Fruit fly (Drosophila melanogaster) whole organism, embryonic: Measurements from ENCODE around the gene TpnC25D.
A peak's percentile ranks its signal among the peaks of the same experiment; 100 is the strongest.

Experiments
- ATbp ChIP-seq: fragments of 200-800 bp; sonication (Bioruptor generic); optimal IDR thresholded peaks from 2 replicates; lab custom pipeline; 2017; ENCODE audit warnings: missing biosample characterization, mild to moderate bottlenecking, missing genetic modification characterization, missing genetic modification reagents
- B-H1 ChIP-seq: fragments of 200-800 bp; sonication (Bioruptor generic); IDR thresholded peaks from 3 replicates; pipeline ENCODE4 v1.3.6; 2022; ENCODE audit warnings: missing biosample characterization, missing genetic modification characterization
- Blimp-1 ChIP-seq: fragments of 200-800 bp; sonication (Bioruptor generic); optimal IDR thresholded peaks from 3 replicates; lab custom pipeline; 2018; ENCODE audit warnings: missing biosample characterization, missing genetic modification characterization, mild to moderate bottlenecking, moderate library complexity, missing genetic modification reagents
- Bteb2 ChIP-seq: fragments of 200-800 bp; sonication (Bioruptor generic); optimal IDR thresholded peaks from 2 replicates; lab custom pipeline; 2016; ENCODE audit warnings: missing biosample characterization, missing genetic modification characterization
- CG10209 ChIP-seq: fragments of 200-800 bp; sonication (Bioruptor generic); optimal IDR thresholded peaks from 3 replicates; lab custom pipeline; 2017; ENCODE audit warnings: missing biosample characterization, mild to moderate bottlenecking, missing genetic modification characterization, missing genetic modification reagents
- CG10654 ChIP-seq: fragments of 200-800 bp; sonication (Bioruptor generic); optimal IDR thresholded peaks from 2 replicates; lab custom pipeline; 2016; ENCODE audit warnings: missing biosample characterization, missing genetic modification characterization
- CG11456 ChIP-seq: fragments of 200-800 bp; sonication (Bioruptor generic); IDR thresholded peaks from 3 replicates; pipeline ENCODE4 v1.3.6; 2022; ENCODE audit warnings: missing biosample characterization, missing genetic modification characterization
- CG14014 ChIP-seq: fragments of 200-800 bp; sonication (Bioruptor generic); IDR thresholded peaks from 2 replicates; pipeline ENCODE4 v1.3.6; 2022; ENCODE audit warnings: missing biosample characterization, missing genetic modification characterization
- CG14667 ChIP-seq: fragments of 200-800 bp; sonication (Bioruptor generic); IDR thresholded peaks from 2 replicates; pipeline ENCODE4 v1.3.6; 2022; ENCODE audit warnings: missing biosample characterization, missing genetic modification characterization
- CG15479 ChIP-seq: fragments of 200-800 bp; sonication (Bioruptor generic); optimal IDR thresholded peaks from 3 replicates; lab custom pipeline; 2019; ENCODE audit warnings: missing biosample characterization, mild to moderate bottlenecking, missing genetic modification characterization, moderate library complexity
- CG16863 ChIP-seq: fragments of 200-800 bp; sonication (Bioruptor generic); optimal IDR thresholded peaks from 3 replicates; lab custom pipeline; 2016; ENCODE audit warnings: missing biosample characterization, missing genetic modification characterization
- CG17912 ChIP-seq: fragments of 200-800 bp; sonication (Bioruptor generic); optimal IDR thresholded peaks from 2 replicates; lab custom pipeline; 2018; ENCODE audit warnings: missing biosample characterization, mild to moderate bottlenecking, missing genetic modification characterization
- CG18764 ChIP-seq: fragments of 200-800 bp; sonication (Bioruptor generic); optimal IDR thresholded peaks from 3 replicates; lab custom pipeline; 2016; ENCODE audit warnings: missing biosample characterization, missing genetic modification characterization
- CG6791 ChIP-seq: fragments of 200-800 bp; sonication (Bioruptor generic); IDR thresholded peaks from 3 replicates; pipeline ENCODE4 v1.3.6; 2022; ENCODE audit warnings: missing biosample characterization, missing genetic modification characterization; ENCODE audit not compliant: partially characterized antibody
- CG6854 ChIP-seq: fragments of 200-800 bp; sonication (Bioruptor generic); optimal IDR thresholded peaks from 3 replicates; lab custom pipeline; 2017; ENCODE audit warnings: missing biosample characterization, mild to moderate bottlenecking, missing genetic modification characterization
- CG8924 ChIP-seq: fragments of 200-800 bp; optimal IDR thresholded peaks from 3 replicates; lab custom pipeline; 2019; ENCODE audit warnings: missing biosample characterization, mild to moderate bottlenecking, missing genetic modification characterization, moderate library complexity
- CG9609 ChIP-seq: fragments of 200-800 bp; sonication (Bioruptor generic); optimal IDR thresholded peaks from 3 replicates; lab custom pipeline; 2016; ENCODE audit warnings: missing biosample characterization, missing genetic modification characterization
- Dll ChIP-seq: fragments of 200-800 bp; sonication (Bioruptor generic); IDR thresholded peaks from 4 replicates; pipeline ENCODE4 v1.3.6; 2022; ENCODE audit warnings: missing biosample characterization, missing genetic modification characterization; ENCODE audit not compliant: partially characterized antibody
- Doc2 ChIP-seq: fragments of 200-800 bp; sonication (Bioruptor generic); IDR thresholded peaks from 2 replicates; pipeline ENCODE4 v1.3.6; 2022; ENCODE audit warnings: missing biosample characterization, missing genetic modification characterization
- Drgx ChIP-seq: fragments of 200-800 bp; sonication (Bioruptor generic); IDR thresholded peaks from 2 replicates; pipeline ENCODE4 v1.3.6; 2022; ENCODE audit warnings: missing biosample characterization, missing genetic modification characterization
- E2f1 ChIP-seq: fragments of 200-800 bp; sonication (Bioruptor generic); IDR thresholded peaks from 2 replicates; pipeline ENCODE4 v1.3.6; 2022; ENCODE audit warnings: missing biosample characterization, missing genetic modification characterization
- Fer3 ChIP-seq: fragments of 200-800 bp; sonication (Bioruptor generic); optimal IDR thresholded peaks from 2 replicates; lab custom pipeline; 2018; ENCODE audit warnings: missing biosample characterization, mild to moderate bottlenecking, missing genetic modification characterization, moderate library complexity
- HLH54F ChIP-seq: fragments of 200-800 bp; sonication (Bioruptor generic); optimal IDR thresholded peaks from 3 replicates; lab custom pipeline; 2016; ENCODE audit warnings: missing biosample characterization, missing genetic modification characterization
- Med ChIP-seq: fragments of 200-800 bp; sonication (Bioruptor generic); peaks from one replicate; lab custom pipeline; 2016; ENCODE audit warnings: missing biosample characterization, missing genetic modification characterization, mild to moderate bottlenecking, inconsistent platforms, moderate library complexity
- NFAT ChIP-seq: fragments of 200-800 bp; sonication (Bioruptor generic); IDR thresholded peaks from 2 replicates; pipeline ENCODE4 v1.3.6; 2022; ENCODE audit warnings: missing biosample characterization, missing genetic modification characterization
- Six4 ChIP-seq: fragments of 200-800 bp; sonication (Bioruptor generic); optimal IDR thresholded peaks from 2 replicates; lab custom pipeline; 2016; ENCODE audit warnings: missing biosample characterization, missing genetic modification characterization
- Sry-β ChIP-seq: fragments of 200-800 bp; sonication (Bioruptor generic); optimal IDR thresholded peaks from 2 replicates; lab custom pipeline; 2018; ENCODE audit warnings: missing biosample characterization, mild to moderate bottlenecking, missing genetic modification characterization, moderate library complexity
- Ssrp ChIP-seq: fragments of 200-800 bp; sonication (Bioruptor generic); optimal IDR thresholded peaks from 2 replicates; lab custom pipeline; 2018; ENCODE audit warnings: missing biosample characterization, mild to moderate bottlenecking, missing genetic modification characterization, moderate library complexity
- abd-A ChIP-seq: fragments of 200-800 bp; sonication (Bioruptor generic); optimal IDR thresholded peaks from 3 replicates; lab custom pipeline; 2019; ENCODE audit warnings: missing biosample characterization, mild to moderate bottlenecking, missing genetic modification characterization, moderate library complexity
- chinmo ChIP-seq: fragments of 200-800 bp; sonication (Bioruptor generic); IDR thresholded peaks from 4 replicates; pipeline ENCODE4 v1.3.6; 2022; ENCODE audit warnings: missing biosample characterization, missing genetic modification characterization; ENCODE audit not compliant: partially characterized antibody
- danr ChIP-seq: fragments of 200-800 bp; sonication (Bioruptor generic); IDR thresholded peaks from 2 replicates; pipeline ENCODE4 v1.3.6; 2022; ENCODE audit warnings: missing biosample characterization, missing genetic modification characterization
- dmrt99B ChIP-seq: fragments of 200-800 bp; sonication (Bioruptor generic); optimal IDR thresholded peaks from 2 replicates; lab custom pipeline; 2018; ENCODE audit warnings: missing biosample characterization, mild to moderate bottlenecking, missing genetic modification characterization, moderate library complexity
- en ChIP-seq: fragments of 200-800 bp; sonication (Bioruptor generic); optimal IDR thresholded peaks from 2 replicates; lab custom pipeline; 2016; ENCODE audit warnings: missing biosample characterization, missing genetic modification characterization
- fd3F ChIP-seq: fragments of 200-800 bp; sonication (Bioruptor generic); optimal IDR thresholded peaks from 2 replicates; lab custom pipeline; 2018; ENCODE audit warnings: missing biosample characterization, mild to moderate bottlenecking, missing genetic modification characterization, moderate library complexity
- gt ChIP-seq: fragments of 200-800 bp; sonication (Bioruptor generic); IDR thresholded peaks from 2 replicates; pipeline ENCODE4 v1.3.6; 2022; ENCODE audit warnings: missing biosample characterization, missing genetic modification characterization
- hb ChIP-seq: fragments of 200-800 bp; sonication (Bioruptor generic); IDR thresholded peaks from 3 replicates; pipeline ENCODE4 v1.3.6; 2022; ENCODE audit warnings: missing biosample characterization, missing genetic modification characterization; ENCODE audit not compliant: partially characterized antibody
- hbn ChIP-seq: fragments of 200-800 bp; sonication (Bioruptor generic); IDR thresholded peaks from 2 replicates; pipeline ENCODE4 v1.3.6; 2022; ENCODE audit warnings: missing biosample characterization, missing genetic modification characterization; ENCODE audit not compliant: partially characterized antibody
- inv ChIP-seq: fragments of 200-800 bp; sonication (Bioruptor generic); IDR thresholded peaks from 2 replicates; pipeline ENCODE4 v1.3.6; 2022; ENCODE audit warnings: missing biosample characterization, missing genetic modification characterization; ENCODE audit not compliant: partially characterized antibody
- jing ChIP-seq: fragments of 200-800 bp; sonication (Bioruptor generic); optimal IDR thresholded peaks from 2 replicates; lab custom pipeline; 2018; ENCODE audit warnings: missing biosample characterization, mild to moderate bottlenecking, missing genetic modification characterization
- lbe ChIP-seq: fragments of 200-800 bp; sonication (Bioruptor generic); optimal IDR thresholded peaks from 2 replicates; lab custom pipeline; 2016; ENCODE audit warnings: missing biosample characterization, mild to moderate bottlenecking, missing genetic modification characterization
- lmd ChIP-seq: fragments of 200-800 bp; sonication (Bioruptor generic); IDR thresholded peaks from 2 replicates; pipeline ENCODE4 v1.3.6; 2022; ENCODE audit warnings: missing biosample characterization, missing genetic modification characterization
- lola ChIP-seq, 3 experiments: fragments of >200 bp in 2 of 3; fragments of 200-800 bp in 1 of 3; sonication (Bioruptor generic) in 1 of 3; optimal IDR thresholded peaks; 2 replicates each; lab custom pipeline; 2017 to 2019; ENCODE audit warnings: missing biosample characterization in 3 of 3, missing genetic modification characterization in 3 of 3, mild to moderate bottlenecking in 1 of 3, moderate library complexity in 1 of 3
- sens ChIP-seq: fragments of 200-800 bp; sonication (Bioruptor generic); peaks from one replicate; lab custom pipeline; 2016; ENCODE audit warnings: missing biosample characterization, missing genetic modification characterization
- sens-2 ChIP-seq: fragments of 200-800 bp; sonication (Bioruptor generic); IDR thresholded peaks from 2 replicates; pipeline ENCODE4 v1.3.6; 2022; ENCODE audit warnings: missing biosample characterization, missing genetic modification characterization
- sim ChIP-seq: fragments of 200-800 bp; sonication (Bioruptor generic); IDR thresholded peaks from 2 replicates; pipeline ENCODE4 v1.3.6; 2022; ENCODE audit warnings: missing biosample characterization, missing genetic modification characterization
- sr ChIP-seq: fragments of 200-800 bp; sonication (Bioruptor generic); IDR thresholded peaks from 3 replicates; pipeline ENCODE4 v1.3.6; 2022; ENCODE audit warnings: missing biosample characterization, missing genetic modification characterization
- ssp ChIP-seq: fragments of 200-800 bp; sonication (Bioruptor generic); IDR thresholded peaks from 2 replicates; pipeline ENCODE4 v1.3.6; 2022; ENCODE audit warnings: missing biosample characterization, missing genetic modification characterization
- stwl ChIP-seq: fragments of 200-800 bp; sonication (Bioruptor generic); optimal IDR thresholded peaks from 3 replicates; lab custom pipeline; 2018; ENCODE audit warnings: missing biosample characterization, mild to moderate bottlenecking, missing genetic modification characterization, moderate library complexity
- vvl ChIP-seq: fragments of 200-800 bp; sonication (Bioruptor generic); IDR thresholded peaks from 2 replicates; pipeline ENCODE4 v1.3.6; 2022; ENCODE audit warnings: missing biosample characterization, missing genetic modification characterization
- zfh1 ChIP-seq: fragments of 200-800 bp; sonication (Bioruptor generic); IDR thresholded peaks from 3 replicates; pipeline ENCODE4 v1.3.6; 2022; ENCODE audit warnings: missing biosample characterization, missing genetic modification characterization

Gene TpnC25D

DNA sequence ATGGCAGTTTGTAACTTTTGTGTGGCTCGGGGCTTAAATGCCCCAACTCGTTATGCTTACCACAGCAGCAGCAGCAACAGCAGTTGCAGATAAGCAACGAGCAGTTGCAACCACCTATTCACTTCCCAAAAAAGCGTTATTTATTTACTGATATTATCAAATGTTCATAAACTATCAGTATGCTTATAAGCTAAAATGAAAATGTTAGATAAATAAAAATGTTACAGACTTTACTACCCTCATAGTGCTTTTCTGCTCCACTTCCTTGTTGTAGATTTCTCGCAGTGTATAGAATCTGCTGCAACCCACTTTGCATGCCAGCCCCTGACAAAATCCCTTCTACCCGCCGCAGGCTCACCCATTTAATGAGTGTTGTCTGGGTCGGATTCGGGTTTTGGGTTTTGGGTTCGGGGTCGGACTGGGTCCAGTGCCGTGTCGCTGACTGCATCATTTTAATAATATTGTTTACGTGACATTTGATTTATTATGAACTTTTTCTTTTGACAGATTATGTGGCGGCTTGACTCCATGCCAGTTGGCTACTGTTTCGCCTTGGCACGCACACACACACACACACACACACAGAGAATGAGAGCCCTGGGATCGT, 37.7 kb downstream of the TpnC25D start (continued):
- TF ChIP-seq CG6791 (GFP tag; lab: Robert Waterston, UW), result no peak
- TF ChIP-seq CG18764 (GFP tag; lab: Kevin White, UChicago), result no peak
- peak; percentile 56 for TF ChIP-seq Med (GFP tag; lab: Kevin White, UChicago)
- TF ChIP-seq CG9609, result no peak
- peak; percentile 20 for TF ChIP-seq Blimp-1 (GFP tag; lab: Kevin White, UChicago)
- 0 out of 2 replicates have a peak, but pooled peaks have one; percentile 10 for TF ChIP-seq ssp (GFP tag; lab: Robert Waterston, UW)
- TF ChIP-seq sim, result no peak
- peak; percentile 72 for TF ChIP-seq Drgx (GFP tag; lab: Robert Waterston, UW)
- no peak for TF ChIP-seq chinmo (GFP tag; lab: Robert Waterston, UW)
- no peak for TF ChIP-seq Fer3
- no peak for TF ChIP-seq Bteb2 (GFP tag; lab: Kevin White, UChicago)
- TF ChIP-seq stwl (tag; lab: Kevin White, UChicago), result no peak
- TF ChIP-seq CG14014 (GFP tag; lab: Robert Waterston, UW), result no peak
- no peak for TF ChIP-seq NFAT (GFP tag; lab: Robert Waterston, UW)
- TF ChIP-seq CG16863, result no peak
- no peak for TF ChIP-seq CG11456 (GFP tag; lab: Robert Waterston, UW)
- TF ChIP-seq lmd, result no peak
- no peak for TF ChIP-seq gt
- no peak for TF ChIP-seq sr (GFP tag; lab: Robert Waterston, UW)
- TF ChIP-seq Ssrp (tag; lab: Kevin White, UChicago), result peak; percentile 12
- no peak for TF ChIP-seq CG15479 (GFP tag; lab: Kevin White, UChicago)
- TF ChIP-seq ATbp (GFP tag; lab: Kevin White, UChicago), result no peak
- no peak for TF ChIP-seq en (GFP tag; lab: Kevin White, UChicago)
- TF ChIP-seq dmrt99B (tag; lab: Kevin White, UChicago), result peak; percentile 13
- TF ChIP-seq sens (GFP tag; lab: Kevin White, UChicago), result peak; percentile 27
- no peak for TF ChIP-seq hbn (GFP tag; lab: Robert Waterston, UW)
- TF ChIP-seq jing (GFP tag; lab: Kevin White, UChicago), result no peak
- no peak for TF ChIP-seq CG6854 (GFP tag; lab: Kevin White, UChicago)
- no peak for TF ChIP-seq CG14667 (GFP tag; lab: Robert Waterston, UW)
- TF ChIP-seq Six4, result no peak
- TF ChIP-seq fd3F (GFP tag; lab: Kevin White, UChicago), result no peak
- TF ChIP-seq abd-A (tag; lab: Kevin White, UChicago), result no peak
- no peak for TF ChIP-seq danr (GFP tag; lab: Robert Waterston, UW)
- TF ChIP-seq inv (GFP tag; lab: Robert Waterston, UW), result no peak
- TF ChIP-seq E2f1, result no peak
- TF ChIP-seq CG10209 (GFP tag; lab: Kevin White, UChicago), result no peak
- TF ChIP-seq CG17912 (GFP tag; lab: Kevin White, UChicago), result no peak
- TF ChIP-seq vvl (GFP tag; lab: Robert Waterston, UW), result 0 out of 2 replicates have a peak, but pooled peaks have one; percentile 8
- TF ChIP-seq Doc2 (GFP tag; lab: Robert Waterston, UW), result no peak
- TF ChIP-seq zfh1 (GFP tag; lab: Robert Waterston, UW), result 0 out of 3 replicates have a peak, but pooled peaks have one; percentile 41
- no peak for TF ChIP-seq Dll (GFP tag; lab: Robert Waterston, UW)
- TF ChIP-seq sens-2 (GFP tag; lab: Robert Waterston, UW), result no peak
- TF ChIP-seq HLH54F (GFP tag; lab: Kevin White, UChicago), result no peak
- no peak for TF ChIP-seq B-H1
- TF ChIP-seq lola (GFP tag; optimal IDR thresholded peaks at IDR 0.05; lab: Kevin White, UChicago), result peak in 1 of 3 experiments; percentile 8
- TF ChIP-seq CG8924 (tag; lab: Kevin White, UChicago), result no peak
- TF ChIP-seq hb, result no peak
- no peak for TF ChIP-seq CG10654
- no peak for TF ChIP-seq Sry-β (GFP tag; lab: Kevin White, UChicago)
- peak; percentile 85 for TF ChIP-seq lbe (GFP tag; lab: Kevin White, UChicago)
